Fruit fly (Drosophila melanogaster): ENCODE results near the gene Arp2.

dm6 chrX:16540802-16541346, 12.9 kb downstream of the Arp2 start, which contains the start of gene CG9903:
- TF ChIP-seq CG8478 (optimal IDR thresholded peaks at IDR 0.05), result no peak
- no peak for TF ChIP-seq CTCF (optimal IDR thresholded peaks at IDR 0.05)
